Fruit fly (Drosophila melanogaster): ENCODE data around the gene CG12375.
A peak's percentile ranks its signal among the peaks of the same experiment; 100 is the strongest.

Gene CG12375

dm6 chr2L:8159498-8159897 lies 32.8 kb upstream of the CG12375 start, which contains the start of the genes PAPLA1 and Rbsn-5 (continued):
- TF ChIP-seq CG31441 (GFP tag; IDR thresholded peaks at IDR 0.05) (peak; percentile 92), so (GFP tag; IDR thresholded peaks at IDR 0.05) (peak; percentile 88), p53 (GFP tag; optimal IDR thresholded peaks at IDR 0.05) (peak; percentile 89), bbx (GFP tag; IDR thresholded peaks at IDR 0.05; ENCODE audit: partially characterized antibody) (no peak), CG14441 (GFP tag; IDR thresholded peaks at IDR 0.05) (peak; percentile 96), stwl (tag; optimal IDR thresholded peaks at IDR 0.05) (peak; percentile 65), CG14860 (GFP tag; IDR thresholded peaks at IDR 0.05; ENCODE audit: partially characterized antibody) (no peak), CG11696 (GFP tag; IDR thresholded peaks at IDR 0.05) (peak; percentile 82), Bgb (GFP tag; IDR thresholded peaks at IDR 0.05; ENCODE audit: partially characterized antibody) (peak; percentile 15; the same call in 1 of the 2 replicates), CG5953 (GFP tag; IDR thresholded peaks at IDR 0.05) (peak; percentile 85), TFAM (GFP tag; optimal IDR thresholded peaks at IDR 0.05) (peak; percentile 8), tgo (GFP tag; IDR thresholded peaks at IDR 0.05) (peak; percentile 92), nmo (GFP tag; optimal IDR thresholded peaks at IDR 0.05) (peak; percentile 96), CG2202 (tag; optimal IDR thresholded peaks at IDR 0.05) (peak; percentile 79), Nf-YA (GFP tag; IDR thresholded peaks at IDR 0.05) (peak; percentile 83), dysf (GFP tag; IDR thresholded peaks at IDR 0.05) (peak; percentile 94), CG32767 (GFP tag; IDR thresholded peaks at IDR 0.05) (peak; percentile 85), schlank (tag; optimal IDR thresholded peaks at IDR 0.05) (peak; percentile 87), Lim3 (GFP tag; IDR thresholded peaks at IDR 0.05) (peak; percentile 58; the same call in 1 of the 2 replicates), CG6272 (GFP tag; IDR thresholded peaks at IDR 0.05) (peak; percentile 93), ara (GFP tag; IDR thresholded peaks at IDR 0.05) (peak; percentile 90), sob (GFP tag; IDR thresholded peaks at IDR 0.05) (peak; percentile 93), bcd (GFP tag; optimal IDR thresholded peaks at IDR 0.05) (peak; percentile 96), CG2889 (GFP tag; IDR thresholded peaks at IDR 0.05) (peak; percentile 93), ems (GFP tag; optimal IDR thresholded peaks at IDR 0.05) (peak; percentile 95), CG2678 (tag; optimal IDR thresholded peaks at IDR 0.05) (peak; percentile 95), CG3838 (GFP tag; optimal IDR thresholded peaks at IDR 0.05) (peak; percentile 75), tin (GFP tag; optimal IDR thresholded peaks at IDR 0.05) (peak; percentile 96), disco-r (GFP tag; optimal IDR thresholded peaks at IDR 0.05) (peak; percentile 86), CG4328 (GFP tag; optimal IDR thresholded peaks at IDR 0.05) (peak; percentile 89), MESR4 (GFP tag; optimal IDR thresholded peaks at IDR 0.05) (peak; percentile 59), Chrac-16 (GFP tag; optimal IDR thresholded peaks at IDR 0.05) (peak; percentile 94), Sin3A (optimal IDR thresholded peaks at IDR 0.05) (peak; percentile 25), Sry-β (GFP tag; optimal IDR thresholded peaks at IDR 0.05) (peak; percentile 80), sqz (GFP tag; optimal IDR thresholded peaks at IDR 0.05) (peak; percentile 80), H2.0 (GFP tag; IDR thresholded peaks at IDR 0.05) (peak; percentile 91), CG7271 (tag; optimal IDR thresholded peaks at IDR 0.05) (peak; percentile 85), BEAF-32 (GFP tag; optimal IDR thresholded peaks at IDR 0.05) (peak; percentile 42), sd (tag; optimal IDR thresholded peaks at IDR 0.05) (peak; percentile 86), Oli (tag; optimal IDR thresholded peaks at IDR 0.05) (peak; percentile 90), zen2 (GFP tag; IDR thresholded peaks at IDR 0.05; ENCODE audit: partially characterized antibody) (no peak), dimm (GFP tag; IDR thresholded peaks at IDR 0.05) (peak; percentile 73), CG13296 (GFP tag; optimal IDR thresholded peaks at IDR 0.05) (peak; percentile 93), wdn (GFP tag; IDR thresholded peaks at IDR 0.05) (peak; percentile 82), CG12942 (GFP tag; optimal IDR thresholded peaks at IDR 0.05) (peak; percentile 94), ato (GFP tag; IDR thresholded peaks at IDR 0.05; ENCODE audit: partially characterized antibody) (no peak), CG17361 (GFP tag; IDR thresholded peaks at IDR 0.05) (peak; percentile 95), knrl (GFP tag; IDR thresholded peaks at IDR 0.05; ENCODE audit: partially characterized antibody) (peak; percentile 28; the same call in 1 of the 3 replicates), CG6813 (GFP tag; optimal IDR thresholded peaks at IDR 0.05) (peak; percentile 80), CG13287 (GFP tag; IDR thresholded peaks at IDR 0.05; ENCODE audit: partially characterized antibody) (no peak; the same call in 1 of the 2 replicates), Atf-2 (GFP tag; optimal IDR thresholded peaks at IDR 0.05) (peak; percentile 94)
